Worm (Caenorhabditis elegans) whole organism, L1 larva: ENCODE data around the gene C09G5.13.
A peak's percentile ranks its signal among the peaks of the same experiment; 100 is the strongest.

Experiments
- C04F5.9 ChIP-seq: sonication (generic microtip); optimal IDR thresholded peaks from 2 replicates; lab custom pipeline; 2016; ENCODE audit warnings: missing genetic modification characterization, missing compliant biosample characterization
- F16B12.6 ChIP-seq: fragments of 150-350 bp; optimal IDR thresholded peaks from 2 replicates; lab custom pipeline; 2014; ENCODE audit warnings: missing biosample characterization, missing genetic modification characterization
- blmp-1 ChIP-seq: fragments of 150-350 bp; optimal IDR thresholded peaks from 2 replicates; lab custom pipeline; 2014; ENCODE audit warnings: missing biosample characterization, missing genetic modification characterization
- ceh-88 ChIP-seq: fragments of 200-800 bp; sonication (Bioruptor generic); IDR thresholded peaks from 2 replicates; pipeline ENCODE4 v1.3.6; 2022; ENCODE audit warnings: missing genetic modification characterization, missing compliant biosample characterization
- ceh-90 ChIP-seq: sonication (generic microtip); optimal IDR thresholded peaks from 2 replicates; lab custom pipeline; 2016; ENCODE audit warnings: missing genetic modification characterization, missing compliant biosample characterization
- efl-1 ChIP-seq, 4 experiments: fragments of 150-350 bp; optimal IDR thresholded peaks in 3 of 4; peaks in 1 of 4; 1 replicate in 1 of 4; 2 replicates in 3 of 4; lab custom pipeline; 2014; ENCODE audit warnings: missing biosample characterization in 2 of 4, missing genetic modification characterization in 2 of 4, missing genetic modification reagents in 2 of 4
- egl-13 ChIP-seq: sonication (generic microtip); optimal IDR thresholded peaks from 2 replicates; lab custom pipeline; 2016; ENCODE audit warnings: missing genotype, missing genetic modification reagents, missing genetic modification characterization, missing compliant biosample characterization
- egl-27 ChIP-seq, 2 experiments: fragments of 150-350 bp in 1 of 2; sonication (generic microtip); optimal IDR thresholded peaks; 3 replicates each; lab custom pipeline; 2017 to 2018; ENCODE audit warnings: missing biosample characterization in 2 of 2, missing genetic modification characterization in 2 of 2, missing genetic modification reagents in 2 of 2
- elt-2 ChIP-seq: sonication (generic microtip); optimal IDR thresholded peaks from 2 replicates; lab custom pipeline; 2016; ENCODE audit warnings: missing genetic modification characterization, mild to moderate bottlenecking, inconsistent platforms, missing compliant biosample characterization, missing genetic modification reagents
- elt-3 ChIP-seq, 6 experiments: fragments of 150-350 bp in 1 of 6; sonication (generic microtip); optimal IDR thresholded peaks; 2 replicates each; lab custom pipeline; 2017 to 2018; ENCODE audit warnings: missing biosample characterization in 6 of 6, missing genetic modification characterization in 6 of 6, inconsistent platforms in 1 of 6
- ets-5 ChIP-seq: fragments of 200-800 bp; sonication (Bioruptor generic); IDR thresholded peaks from 2 replicates; pipeline ENCODE4 v1.3.6; 2022; ENCODE audit warnings: missing genetic modification characterization, missing compliant biosample characterization
- jun-1 ChIP-seq: fragments of 150-350 bp; optimal IDR thresholded peaks from 2 replicates; lab custom pipeline; 2014; ENCODE audit warnings: missing biosample characterization, missing genetic modification reagents, missing genetic modification characterization
- lin-13 ChIP-seq: fragments of 150-350 bp; optimal IDR thresholded peaks from 2 replicates; lab custom pipeline; 2014; ENCODE audit warnings: missing biosample characterization, missing genetic modification reagents, missing genetic modification characterization
- lin-14 ChIP-seq: fragments of 200-800 bp; sonication (Bioruptor generic); optimal IDR thresholded peaks from 2 replicates; lab custom pipeline; 2018; ENCODE audit warnings: mild to moderate bottlenecking, missing genetic modification characterization, moderate library complexity, missing compliant biosample characterization
- lin-35 ChIP-seq, 2 experiments: fragments of 150-350 bp; optimal IDR thresholded peaks; 2 replicates each; lab custom pipeline; 2014; ENCODE audit warnings: missing biosample characterization in 2 of 2, missing genetic modification characterization in 2 of 2, missing genetic modification reagents in 2 of 2
- lin-39 ChIP-seq: fragments of 150-350 bp; optimal IDR thresholded peaks from 2 replicates; lab custom pipeline; 2014; ENCODE audit warnings: missing biosample characterization, missing genetic modification reagents, missing genetic modification characterization
- lir-3 ChIP-seq: sonication (generic microtip); optimal IDR thresholded peaks from 2 replicates; lab custom pipeline; 2016; ENCODE audit warnings: mild to moderate bottlenecking, missing genetic modification characterization, moderate library complexity, missing compliant biosample characterization; ENCODE audit not compliant: poor library complexity
- mab-9 ChIP-seq: fragments of 200-800 bp; sonication (Bioruptor generic); IDR thresholded peaks from 2 replicates; pipeline ENCODE4 v1.3.6; 2022; ENCODE audit warnings: missing genetic modification reagents, missing genetic modification characterization, missing compliant biosample characterization
- nhr-11 ChIP-seq: fragments of 150-350 bp; optimal IDR thresholded peaks from 2 replicates; lab custom pipeline; 2014; ENCODE audit warnings: missing biosample characterization, missing genetic modification characterization
- nhr-19 ChIP-seq: fragments of 200-800 bp; sonication (Bioruptor generic); conservative IDR thresholded peaks from 2 replicates; pipeline ENCODE4 v1.3.6; 2022; ENCODE audit warnings: missing genetic modification characterization, missing compliant biosample characterization
- nhr-20 ChIP-seq: sonication (generic microtip); optimal IDR thresholded peaks from 2 replicates; lab custom pipeline; 2016; ENCODE audit warnings: mild to moderate bottlenecking, missing genetic modification characterization, missing compliant biosample characterization
- nhr-237 ChIP-seq: fragments of 150-350 bp; optimal IDR thresholded peaks from 2 replicates; lab custom pipeline; 2014; ENCODE audit warnings: missing biosample characterization, missing genetic modification characterization
- nhr-28 ChIP-seq: fragments of 150-350 bp; optimal IDR thresholded peaks from 2 replicates; lab custom pipeline; 2014; ENCODE audit warnings: missing biosample characterization, missing genetic modification characterization
- nhr-47 ChIP-seq: sonication (generic microtip); optimal IDR thresholded peaks from 2 replicates; lab custom pipeline; 2016; ENCODE audit warnings: mild to moderate bottlenecking, missing genetic modification characterization, moderate library complexity, missing compliant biosample characterization
- nhr-71 ChIP-seq: sonication (generic microtip); optimal IDR thresholded peaks from 2 replicates; lab custom pipeline; 2016; ENCODE audit warnings: mild to moderate bottlenecking, missing genetic modification characterization, moderate library complexity, missing compliant biosample characterization
- nhr-77 ChIP-seq: fragments of 150-350 bp; optimal IDR thresholded peaks from 2 replicates; lab custom pipeline; 2014; ENCODE audit warnings: missing biosample characterization, missing genetic modification characterization
- nhr-85 ChIP-seq: sonication (generic microtip); peaks from one replicate; lab custom pipeline; 2016; ENCODE audit warnings: missing genetic modification characterization, inconsistent platforms, missing compliant biosample characterization
- pag-3 ChIP-seq: sonication (generic microtip); optimal IDR thresholded peaks from 2 replicates; lab custom pipeline; 2017; ENCODE audit warnings: missing genetic modification characterization, mild to moderate bottlenecking, missing compliant biosample characterization, antibody characterized with exemption, borderline replicate concordance; ENCODE audit not compliant: insufficient read depth
- pqm-1 ChIP-seq: sonication (generic microtip); optimal IDR thresholded peaks from 3 replicates; lab custom pipeline; 2017; ENCODE audit warnings: missing biosample characterization, missing genetic modification characterization
- rnt-1 ChIP-seq: sonication (generic microtip); optimal IDR thresholded peaks from 2 replicates; lab custom pipeline; 2016; ENCODE audit warnings: mild to moderate bottlenecking, missing genetic modification characterization, moderate library complexity, missing compliant biosample characterization
- tbx-2 ChIP-seq: sonication (generic microtip); optimal IDR thresholded peaks from 2 replicates; lab custom pipeline; 2016; ENCODE audit warnings: missing genetic modification characterization, missing compliant biosample characterization
- unc-130 ChIP-seq: fragments of 150-350 bp; optimal IDR thresholded peaks from 2 replicates; lab custom pipeline; 2017; ENCODE audit warnings: missing biosample characterization, missing genetic modification characterization, inconsistent platforms
- xbp-1 ChIP-seq: sonication (generic microtip); optimal IDR thresholded peaks from 2 replicates; lab custom pipeline; 2016; ENCODE audit warnings: missing genetic modification characterization, missing compliant biosample characterization
- zip-4 ChIP-seq: fragments of 200-800 bp; sonication (Bioruptor generic); optimal IDR thresholded peaks from 2 replicates; lab custom pipeline; 2018; ENCODE audit warnings: mild to moderate bottlenecking, missing genetic modification characterization, moderate library complexity, missing compliant biosample characterization

Gene C09G5.13

DNA sequence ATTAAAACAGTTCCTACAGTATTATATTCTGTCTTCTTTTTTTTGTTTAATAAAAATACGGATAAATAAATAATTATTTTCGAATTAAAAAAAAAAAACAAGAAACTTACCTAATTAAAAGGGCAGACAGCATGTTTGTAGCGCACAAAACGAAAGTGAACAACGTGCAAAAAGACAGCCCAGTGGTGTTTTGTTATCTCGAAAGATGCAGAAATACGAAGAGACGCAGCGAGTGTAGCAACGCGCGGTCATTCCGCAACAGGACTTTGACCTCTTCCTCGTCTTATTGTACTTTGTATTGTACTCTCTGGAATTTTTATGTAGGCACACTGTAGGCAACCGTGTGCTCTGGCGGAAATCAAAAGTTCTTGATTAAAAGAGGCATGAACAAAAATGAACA is 23.6 kb upstream of the C09G5.13 start, which contains the start of gene gbh-1:
TSS of gene gbh-1 (minus strand) at position 149 of the 400 bp plus-strand sequence.
- TF ChIP-seq blmp-1 (tag; lab: Kevin White, UChicago): peak; percentile 70
- TF ChIP-seq jun-1 (tag; lab: Kevin White, UChicago): no peak
- TF ChIP-seq efl-1 (optimal IDR thresholded peaks at IDR 0.05; lab: Kevin White, UChicago): no peak
- no peak for TF ChIP-seq efl-1 (GFP tag; optimal IDR thresholded peaks at IDR 0.05 in 1 of 2; lab: Kevin White, UChicago)
- TF ChIP-seq elt-2 (tag; lab: Kevin White, UChicago): peak; percentile 26
- no peak for TF ChIP-seq egl-27 (tag; optimal IDR thresholded peaks at IDR 0.05; lab: Kevin White, UChicago)

DNA sequence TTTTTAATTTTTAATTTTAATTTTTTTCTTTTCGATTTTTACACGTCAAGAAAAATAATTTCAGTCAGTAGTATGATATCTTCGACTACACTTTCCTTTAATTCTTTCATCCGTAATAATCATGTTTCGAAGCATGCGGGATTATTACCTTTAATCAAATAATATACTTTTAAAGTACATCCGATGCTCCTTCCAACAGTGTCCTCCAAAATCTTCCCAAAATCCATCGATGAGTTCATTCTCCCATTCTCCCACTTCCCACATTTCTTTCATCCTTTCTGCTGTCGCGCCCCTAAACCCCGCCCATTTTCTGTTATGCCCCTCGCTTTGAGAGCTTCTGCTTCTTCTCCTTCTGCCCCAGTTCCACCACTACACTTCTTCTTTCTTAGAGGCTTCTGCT is 22.5 kb upstream of the C09G5.13 start, which contains the start of gene lgc-57:
TSS of gene lgc-57 (plus strand) at position 301 of the 400 bp plus-strand sequence.
- TF ChIP-seq pqm-1 (tag; lab: Kevin White, UChicago) (no peak), egl-13 (tag; lab: Kevin White, UChicago) (no peak), elt-2 (tag; lab: Kevin White, UChicago) (no peak), ets-5 (GFP tag; lab: Robert Waterston, UW) (no peak), lin-13 (GFP tag; lab: Kevin White, UChicago) (no peak), nhr-237 (tag; lab: Kevin White, UChicago) (no peak), lin-39 (tag; lab: Kevin White, UChicago) (no peak), zip-4 (GFP tag; lab: Kevin White, UChicago) (no peak), C04F5.9 (tag; lab: Kevin White, UChicago) (no peak), lir-3 (tag; lab: Kevin White, UChicago) (no peak), xbp-1 (tag; lab: Kevin White, UChicago) (no peak), pag-3 (no peak), tbx-2 (no peak), blmp-1 (tag; lab: Kevin White, UChicago) (no peak), nhr-11 (tag; lab: Kevin White, UChicago) (no peak), efl-1 (optimal IDR thresholded peaks at IDR 0.05; lab: Kevin White, UChicago) (no peak), efl-1 (GFP tag; optimal IDR thresholded peaks at IDR 0.05 in 1 of 2; lab: Kevin White, UChicago) (no peak), nhr-19 (no peak), nhr-71 (tag; lab: Kevin White, UChicago) (no peak)
- TF ChIP-seq, all 84 proteins: peak for 0

DNA sequence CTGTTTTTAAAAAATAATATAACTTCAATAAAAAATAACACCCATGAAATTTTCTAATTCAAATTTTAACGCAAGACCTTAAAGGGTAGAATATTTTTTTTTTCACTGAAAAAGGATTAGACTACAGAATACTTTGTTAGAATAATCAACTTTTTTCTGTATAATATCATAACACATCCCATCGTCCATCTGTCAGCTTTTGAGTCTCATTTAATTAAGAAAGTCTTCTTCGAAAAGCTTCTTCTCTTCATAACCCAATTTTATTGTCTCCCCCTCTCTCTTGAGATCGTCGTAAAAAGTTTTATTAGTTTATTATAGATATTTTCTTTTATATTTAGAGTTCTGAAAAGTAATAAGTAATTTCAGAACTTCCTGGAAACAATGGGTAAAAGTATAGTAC is 21.2 kb upstream of the C09G5.13 start:
- TF ChIP-seq ceh-88 (GFP tag; lab: Robert Waterston, UW): no peak
- peak; percentile 1 for TF ChIP-seq lin-14 (GFP tag; lab: Kevin White, UChicago)
- no peak for TF ChIP-seq elt-2 (tag; lab: Kevin White, UChicago)

DNA sequence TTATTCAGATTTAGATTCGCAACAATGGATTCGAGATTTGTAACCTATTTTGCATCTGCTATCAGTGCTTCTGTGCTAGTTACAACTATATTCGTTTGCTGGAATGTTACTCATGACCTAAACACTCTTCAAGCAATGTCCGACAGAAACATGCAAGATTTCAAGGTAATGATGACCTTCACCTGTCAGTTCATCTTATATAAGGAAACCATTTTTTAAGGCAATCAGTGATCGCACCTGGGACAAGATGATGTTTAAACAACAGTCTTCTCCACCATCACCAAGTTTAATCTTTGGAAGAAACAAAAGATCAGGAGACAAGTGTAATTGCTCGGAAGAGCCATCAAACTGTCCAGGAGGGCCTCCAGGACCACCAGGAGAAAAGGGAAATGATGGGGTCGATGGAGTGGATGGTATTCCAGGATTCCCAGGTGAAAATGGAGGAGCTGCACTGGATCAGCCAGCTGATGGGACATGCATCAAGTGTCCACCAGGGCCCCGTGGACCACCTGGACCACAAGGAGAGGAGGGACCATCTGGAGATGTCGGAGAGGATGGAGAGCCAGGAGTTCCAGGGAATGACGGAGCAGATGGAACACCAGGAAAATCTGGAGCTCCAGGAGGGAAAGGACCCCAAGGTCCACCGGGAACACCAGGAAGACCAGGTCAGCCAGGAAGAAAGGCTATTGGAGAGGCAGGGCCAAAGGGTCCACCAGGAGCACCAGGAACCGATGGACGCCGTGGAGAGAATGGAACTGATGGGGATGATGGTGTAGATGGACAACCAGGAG is 13.4 kb upstream of the C09G5.13 start, which contains the start of gene col-79:
TSS of gene col-79 (plus strand) at position 20 of the 791 bp plus-strand sequence.
- TF ChIP-seq nhr-20 (peak; percentile 37), elt-3 (tag; optimal IDR thresholded peaks at IDR 0.05; lab: Kevin White, UChicago) (no peak), rnt-1 (tag; lab: Kevin White, UChicago) (no peak), nhr-28 (tag; lab: Kevin White, UChicago) (no peak), lin-35 (GFP tag; optimal IDR thresholded peaks at IDR 0.05; lab: Kevin White, UChicago) (no peak), pqm-1 (tag; lab: Kevin White, UChicago) (no peak), lin-14 (GFP tag; lab: Kevin White, UChicago) (peak; percentile 26), mab-9 (GFP tag; lab: Robert Waterston, UW) (no peak), egl-27 (tag; optimal IDR thresholded peaks at IDR 0.05; lab: Kevin White, UChicago) (no peak), xbp-1 (tag; lab: Kevin White, UChicago) (no peak), nhr-77 (tag; lab: Kevin White, UChicago) (no peak), lin-39 (tag; lab: Kevin White, UChicago) (no peak), egl-13 (tag; lab: Kevin White, UChicago) (no peak), nhr-47 (tag; lab: Kevin White, UChicago) (no peak), unc-130 (tag; lab: Kevin White, UChicago) (no peak), ceh-90 (tag; lab: Kevin White, UChicago) (no peak), F16B12.6 (tag; lab: Kevin White, UChicago) (no peak), nhr-85 (tag; lab: Kevin White, UChicago) (peak; percentile 76), zip-4 (GFP tag; lab: Kevin White, UChicago) (no peak)
